Fruit fly (Drosophila melanogaster) whole organism, prepupa: Measurements from ENCODE around the gene rk.

Source experiments
- CG10631 ChIP-seq: fragments of 200-800 bp; sonication (Bioruptor generic); optimal IDR thresholded peaks from 2 replicates; lab custom pipeline; 2016; ENCODE audit warnings: missing biosample characterization, missing genetic modification characterization
- CG10669 ChIP-seq: fragments of 200-800 bp; sonication (Bioruptor generic); optimal IDR thresholded peaks from 3 replicates; lab custom pipeline; 2018; ENCODE audit warnings: missing biosample characterization, mild to moderate bottlenecking, missing genetic modification characterization, moderate library complexity
- CG11294 ChIP-seq: fragments of 200-800 bp; sonication (Bioruptor generic); IDR thresholded peaks from 2 replicates; pipeline ENCODE4 v1.3.6; 2022; ENCODE audit warnings: missing biosample characterization, missing genetic modification characterization
- CG11762 ChIP-seq: fragments of 200-800 bp; sonication (Bioruptor generic); optimal IDR thresholded peaks from 3 replicates; lab custom pipeline; 2016; ENCODE audit warnings: missing biosample characterization, missing genetic modification characterization; ENCODE audit not compliant: insufficient read depth
- CG11902 ChIP-seq: fragments of 200-800 bp; sonication (Bioruptor generic); optimal IDR thresholded peaks from 3 replicates; lab custom pipeline; 2016; ENCODE audit warnings: missing biosample characterization, missing genetic modification characterization
- CG15336 ChIP-seq: fragments of 200-800 bp; sonication (Bioruptor generic); IDR thresholded peaks from 2 replicates; pipeline ENCODE4 v1.3.6; 2022; ENCODE audit warnings: missing biosample characterization, missing genetic modification characterization
- CG1621 ChIP-seq: fragments of 200-800 bp; sonication (Bioruptor generic); optimal IDR thresholded peaks from 3 replicates; lab custom pipeline; 2018; ENCODE audit warnings: missing biosample characterization, mild to moderate bottlenecking, missing genetic modification characterization
- CG3032 ChIP-seq: fragments of 200-800 bp; optimal IDR thresholded peaks from 2 replicates; lab custom pipeline; 2019; ENCODE audit warnings: missing biosample characterization, mild to moderate bottlenecking, missing genetic modification characterization, moderate library complexity
- CG32006 ChIP-seq: fragments of 200-800 bp; sonication (Bioruptor generic); optimal IDR thresholded peaks from 3 replicates; lab custom pipeline; 2017; ENCODE audit warnings: missing biosample characterization, mild to moderate bottlenecking, missing genetic modification characterization
- CG34406 ChIP-seq: fragments of 200-800 bp; sonication (Bioruptor generic); optimal IDR thresholded peaks from 3 replicates; lab custom pipeline; 2016; ENCODE audit warnings: missing biosample characterization, missing genetic modification characterization
- CG3919 ChIP-seq: fragments of 200-800 bp; sonication (Bioruptor generic); optimal IDR thresholded peaks from 3 replicates; lab custom pipeline; 2016; ENCODE audit warnings: missing biosample characterization, missing genetic modification characterization
- CG4318 ChIP-seq: fragments of 200-800 bp; sonication (Bioruptor generic); optimal IDR thresholded peaks from 3 replicates; lab custom pipeline; 2017; ENCODE audit warnings: missing biosample characterization, mild to moderate bottlenecking, missing genetic modification characterization
- CG6163 ChIP-seq: fragments of 200-800 bp; sonication (Bioruptor generic); IDR thresholded peaks from 3 replicates; pipeline ENCODE4 v1.3.6; 2022; ENCODE audit warnings: missing biosample characterization, missing genetic modification characterization
- CG6792 ChIP-seq: fragments of 200-800 bp; sonication (Bioruptor generic); optimal IDR thresholded peaks from 3 replicates; lab custom pipeline; 2016; ENCODE audit warnings: missing biosample characterization, missing genetic modification characterization
- CG6808 ChIP-seq: fragments of 200-800 bp; sonication (Bioruptor generic); optimal IDR thresholded peaks from 3 replicates; lab custom pipeline; 2017; ENCODE audit warnings: missing biosample characterization, missing genetic modification characterization, mild to moderate bottlenecking, moderate library complexity, missing genetic modification reagents
- CG6854 ChIP-seq: fragments of 200-800 bp; sonication (Bioruptor generic); optimal IDR thresholded peaks from 2 replicates; lab custom pipeline; 2017; ENCODE audit warnings: missing biosample characterization, mild to moderate bottlenecking, missing genetic modification characterization
- CG7368 ChIP-seq: fragments of 200-800 bp; sonication (Bioruptor generic); optimal IDR thresholded peaks from 3 replicates; lab custom pipeline; 2016; ENCODE audit warnings: missing biosample characterization, missing genetic modification characterization
- CG8119 ChIP-seq: fragments of 200-800 bp; sonication (Bioruptor generic); IDR thresholded peaks from 3 replicates; pipeline ENCODE4 v1.3.6; 2022; ENCODE audit warnings: missing biosample characterization, missing genetic modification characterization
- CG8319 ChIP-seq: fragments of 200-800 bp; sonication (Bioruptor generic); optimal IDR thresholded peaks from 3 replicates; lab custom pipeline; 2016; ENCODE audit warnings: missing biosample characterization, missing genetic modification characterization
- CG8632 ChIP-seq: fragments of 200-800 bp; sonication (Bioruptor generic); optimal IDR thresholded peaks from 3 replicates; lab custom pipeline; 2016; ENCODE audit warnings: missing biosample characterization, missing genetic modification characterization
- CG9139 ChIP-seq: fragments of 200-800 bp; sonication (Bioruptor generic); optimal IDR thresholded peaks from 3 replicates; lab custom pipeline; 2017; ENCODE audit warnings: missing biosample characterization, mild to moderate bottlenecking, missing genetic modification characterization
- Eip93F ChIP-seq: fragments of 200-800 bp; sonication (Bioruptor generic); optimal IDR thresholded peaks from 2 replicates; lab custom pipeline; 2016; ENCODE audit warnings: missing biosample characterization, mild to moderate bottlenecking, missing genetic modification characterization
- Ets96B ChIP-seq: fragments of 200-800 bp; optimal IDR thresholded peaks from 2 replicates; lab custom pipeline; 2019; ENCODE audit warnings: missing biosample characterization, mild to moderate bottlenecking, missing genetic modification characterization, moderate library complexity
- Gug ChIP-seq: fragments of 200-800 bp; sonication (Bioruptor generic); IDR thresholded peaks from 2 replicates; pipeline ENCODE4 v1.3.6; 2022; ENCODE audit warnings: missing biosample characterization, missing genetic modification characterization
- Hr38 ChIP-seq: sonication (Bioruptor generic); optimal IDR thresholded peaks from 2 replicates; lab custom pipeline; 2016; ENCODE audit warnings: missing biosample characterization, missing genetic modification characterization
- Hr39 ChIP-seq: fragments of 200-800 bp; sonication (Bioruptor generic); optimal IDR thresholded peaks from 2 replicates; lab custom pipeline; 2016; ENCODE audit warnings: missing biosample characterization, missing genetic modification characterization
- Hr4 ChIP-seq: fragments of 200-800 bp; sonication (Bioruptor generic); optimal IDR thresholded peaks from 3 replicates; lab custom pipeline; 2016; ENCODE audit warnings: missing biosample characterization, missing genetic modification characterization
- Lpt ChIP-seq: fragments of 200-800 bp; sonication (Bioruptor generic); optimal IDR thresholded peaks from 3 replicates; lab custom pipeline; 2016; ENCODE audit warnings: missing biosample characterization, missing genetic modification characterization
- OdsH ChIP-seq: fragments of 200-800 bp; sonication (Bioruptor generic); optimal IDR thresholded peaks from 3 replicates; lab custom pipeline; 2016; ENCODE audit warnings: missing biosample characterization, missing genetic modification characterization
- Smox ChIP-seq: fragments of 200-800 bp; sonication (Bioruptor generic); optimal IDR thresholded peaks from 3 replicates; lab custom pipeline; 2016; ENCODE audit warnings: missing biosample characterization, missing genetic modification characterization
- Sox14 ChIP-seq: fragments of 200-800 bp; sonication (Bioruptor generic); optimal IDR thresholded peaks from 3 replicates; lab custom pipeline; 2016; ENCODE audit warnings: missing biosample characterization, missing genetic modification characterization
- Sox15 ChIP-seq: fragments of 200-800 bp; sonication (Bioruptor generic); optimal IDR thresholded peaks from 3 replicates; lab custom pipeline; 2016; ENCODE audit warnings: missing biosample characterization, missing genetic modification characterization
- achi ChIP-seq: fragments of 200-800 bp; sonication (Bioruptor generic); optimal IDR thresholded peaks from 3 replicates; lab custom pipeline; 2016; ENCODE audit warnings: missing biosample characterization, missing genetic modification characterization
- acj6 ChIP-seq: fragments of 200-800 bp; sonication (Bioruptor generic); optimal IDR thresholded peaks from 3 replicates; lab custom pipeline; 2016; ENCODE audit warnings: missing biosample characterization, missing genetic modification characterization
- cyc ChIP-seq: fragments of 200-800 bp; sonication (Bioruptor generic); optimal IDR thresholded peaks from 3 replicates; lab custom pipeline; 2016; ENCODE audit warnings: missing biosample characterization, missing genetic modification characterization
- fd59A ChIP-seq: fragments of 200-800 bp; sonication (Bioruptor generic); optimal IDR thresholded peaks from 2 replicates; lab custom pipeline; 2017; ENCODE audit warnings: missing biosample characterization, mild to moderate bottlenecking, missing genetic modification characterization, missing genetic modification reagents
- lz ChIP-seq: fragments of 200-800 bp; sonication (Bioruptor generic); optimal IDR thresholded peaks from 3 replicates; lab custom pipeline; 2016; ENCODE audit warnings: missing biosample characterization, missing genetic modification characterization
- net ChIP-seq: fragments of 200-800 bp; sonication (Bioruptor generic); optimal IDR thresholded peaks from 3 replicates; lab custom pipeline; 2016; ENCODE audit warnings: missing biosample characterization, missing genetic modification characterization
- pdm3 ChIP-seq: fragments of 200-800 bp; sonication (Bioruptor generic); optimal IDR thresholded peaks from 3 replicates; lab custom pipeline; 2016; ENCODE audit warnings: missing biosample characterization, missing genetic modification characterization
- salr ChIP-seq, 2 experiments: fragments of 200-800 bp; sonication (Bioruptor generic); optimal IDR thresholded peaks; 3 replicates each; lab custom pipeline; 2016 to 2018; ENCODE audit warnings: missing biosample characterization in 2 of 2, missing genetic modification characterization in 2 of 2, mild to moderate bottlenecking in 1 of 2
- spab ChIP-seq: fragments of 200-800 bp; sonication (Bioruptor generic); optimal IDR thresholded peaks from 2 replicates; lab custom pipeline; 2017; ENCODE audit warnings: missing biosample characterization, mild to moderate bottlenecking, missing genetic modification characterization, missing genetic modification reagents
- ss ChIP-seq, 2 experiments: fragments of 200-800 bp; sonication (Bioruptor generic); optimal IDR thresholded peaks; 2 replicates in 1 of 2; 3 replicates in 1 of 2; lab custom pipeline; 2017 to 2018; ENCODE audit warnings: mild to moderate bottlenecking in 2 of 2, missing biosample characterization in 2 of 2, missing genetic modification characterization in 2 of 2, moderate library complexity in 1 of 2
- svp ChIP-seq: fragments of 200-800 bp; sonication (Bioruptor generic); peaks from one replicate; lab custom pipeline; 2016; ENCODE audit warnings: missing biosample characterization, missing genetic modification characterization
- topi ChIP-seq: fragments of 200-800 bp; sonication (Bioruptor generic); optimal IDR thresholded peaks from 3 replicates; lab custom pipeline; 2016; ENCODE audit warnings: missing biosample characterization, missing genetic modification characterization

Gene rk

dm6 chr2L:14010410-14010809 is 9.4 kb upstream of the rk start:
- TF ChIP-seq CG9139 (GFP tag; lab: Kevin White, UChicago) (peak; percentile 7), OdsH (GFP tag; lab: Kevin White, UChicago) (no peak), svp (GFP tag; lab: Kevin White, UChicago) (peak; percentile 70)

DNA sequence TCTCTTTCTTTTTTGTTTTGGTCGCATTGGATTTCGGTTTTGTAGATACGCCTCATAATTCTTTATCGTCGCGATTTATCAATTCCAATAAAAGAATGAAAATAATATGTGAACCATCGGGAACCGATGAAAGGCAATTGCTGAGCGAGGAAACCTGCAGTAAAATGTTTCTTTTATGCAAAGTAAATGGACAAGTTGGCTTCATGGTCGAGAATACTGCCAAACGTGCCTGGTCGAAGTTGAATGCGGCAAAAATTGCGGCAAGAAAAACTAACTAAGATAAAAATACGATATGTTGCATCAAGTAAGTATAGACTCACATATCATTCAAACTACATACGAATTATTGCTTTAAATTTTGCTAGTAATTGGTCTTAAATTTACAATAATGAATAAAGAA is 6.8 kb upstream of the rk start, which contains the start of gene CG42692:
TSS of gene CG42692 (plus strand) at position 301 of the 400 bp plus-strand sequence.
- no peak for TF ChIP-seq CG6163 (GFP tag; lab: Robert Waterston, UW)
- peak; percentile 12 for TF ChIP-seq svp (GFP tag; lab: Kevin White, UChicago)
- TF ChIP-seq Sox14 (GFP tag; lab: Kevin White, UChicago), result no peak
- TF ChIP-seq cyc (GFP tag; lab: Kevin White, UChicago), result no peak
- no peak for TF ChIP-seq CG11294 (GFP tag; lab: Robert Waterston, UW)
- no peak for TF ChIP-seq ss (GFP tag; optimal IDR thresholded peaks at IDR 0.05; lab: Kevin White, UChicago)
- no peak for TF ChIP-seq topi

- no peak for TF ChIP-seq Sox14 (GFP tag; lab: Kevin White, UChicago)
- TF ChIP-seq Smox (GFP tag; lab: Kevin White, UChicago), result no peak
- TF ChIP-seq CG8319 (GFP tag; lab: Kevin White, UChicago), result no peak
- no peak for TF ChIP-seq Hr38 (GFP tag; lab: Kevin White, UChicago)
- no peak for TF ChIP-seq fd59A (GFP tag; lab: Kevin White, UChicago)
- no peak for TF ChIP-seq CG10669 (GFP tag; lab: Kevin White, UChicago)
- no peak for TF ChIP-seq Hr39 (GFP tag; lab: Kevin White, UChicago)
- no peak for TF ChIP-seq CG6792 (GFP tag; lab: Kevin White, UChicago)
- no peak for TF ChIP-seq CG3032 (tag; lab: Kevin White, UChicago)
- TF ChIP-seq pdm3 (GFP tag; lab: Kevin White, UChicago), result no peak
These were observed 839 bp upstream of the rk start for dm6 chr2L:14001887-14002286.

DNA sequence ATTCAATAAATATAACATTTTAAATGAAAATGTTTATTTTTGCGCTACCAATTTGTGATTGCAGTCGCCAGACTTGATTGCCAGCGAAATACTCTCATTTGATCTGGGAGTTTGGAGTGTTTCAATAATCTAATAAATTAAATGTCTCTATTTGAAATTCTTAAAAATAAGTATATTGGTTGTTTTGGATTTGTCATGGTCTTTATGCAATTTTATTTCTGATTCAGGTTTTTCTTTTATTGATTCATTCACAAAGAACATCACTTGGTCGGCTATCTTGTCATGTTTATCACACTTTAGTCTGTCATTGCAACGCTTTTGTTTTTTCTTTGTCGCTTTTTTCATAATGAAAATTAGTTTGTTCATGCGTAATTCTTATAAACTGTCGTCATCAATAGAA is 2.1 kb downstream of the rk start:
- TF ChIP-seq topi (peak; percentile 61), Sox15 (GFP tag; lab: Kevin White, UChicago) (no peak), ss (GFP tag; optimal IDR thresholded peaks at IDR 0.05; lab: Kevin White, UChicago) (no peak), OdsH (GFP tag; lab: Kevin White, UChicago) (peak; percentile 8), CG10669 (GFP tag; lab: Kevin White, UChicago) (no peak), CG11762 (GFP tag; lab: Kevin White, UChicago) (no peak), CG32006 (peak; percentile 39), CG1621 (tag; lab: Kevin White, UChicago) (no peak), CG8632 (GFP tag; lab: Kevin White, UChicago) (no peak), CG11902 (no peak), CG6854 (no peak), Eip93F (GFP tag; lab: Kevin White, UChicago) (no peak), Hr38 (GFP tag; lab: Kevin White, UChicago) (no peak), net (GFP tag; lab: Kevin White, UChicago) (no peak), CG6792 (GFP tag; lab: Kevin White, UChicago) (no peak), CG15336 (GFP tag; lab: Robert Waterston, UW) (peak; percentile 70; the same call in 1 of the 2 replicates), CG4318 (no peak), Hr4 (GFP tag; lab: Kevin White, UChicago) (no peak), Ets96B (tag; lab: Kevin White, UChicago) (no peak), acj6 (peak; percentile 27), Gug (GFP tag; lab: Robert Waterston, UW) (peak; percentile 37; the same call in 1 of the 2 replicates), CG7368 (GFP tag; lab: Kevin White, UChicago) (no peak), CG8319 (GFP tag; lab: Kevin White, UChicago) (no peak), salr (GFP tag; optimal IDR thresholded peaks at IDR 0.05; lab: Kevin White, UChicago) (no peak), svp (GFP tag; lab: Kevin White, UChicago) (peak; percentile 86), Lpt (GFP tag; lab: Kevin White, UChicago) (no peak), spab (GFP tag; lab: Kevin White, UChicago) (no peak), CG8119 (GFP tag; lab: Robert Waterston, UW) (peak; percentile 52; the same call in 1 of the 3 replicates), CG3919 (peak; percentile 19), CG6163 (GFP tag; lab: Robert Waterston, UW) (peak; percentile 37; the same call in 1 of the 3 replicates), CG34406 (peak; percentile 22), CG10631 (GFP tag; lab: Kevin White, UChicago) (peak; percentile 3), cyc (GFP tag; lab: Kevin White, UChicago) (peak; percentile 44), lz (GFP tag; lab: Kevin White, UChicago) (peak; percentile 57), achi (GFP tag; lab: Kevin White, UChicago) (peak; percentile 24), CG9139 (GFP tag; lab: Kevin White, UChicago) (no peak), CG6808 (GFP tag; lab: Kevin White, UChicago) (no peak)
